Fruit fly (Drosophila melanogaster) whole organism, embryonic: Measurements from ENCODE around the gene CG6927.

Experiments used
- Aef1 ChIP-seq: fragments of 200-800 bp; sonication (Bioruptor generic); IDR thresholded peaks from 3 replicates; pipeline ENCODE4 v1.3.6; 2022; ENCODE audit warnings: missing biosample characterization, missing genetic modification characterization
- Bgb ChIP-seq: fragments of 200-800 bp; sonication (Bioruptor generic); IDR thresholded peaks from 2 replicates; pipeline ENCODE4 v1.3.6; 2022; ENCODE audit warnings: missing biosample characterization, missing genetic modification characterization; ENCODE audit not compliant: partially characterized antibody
- CG10274 ChIP-seq: fragments of 200-800 bp; sonication (Bioruptor generic); optimal IDR thresholded peaks from 3 replicates; lab custom pipeline; 2017; ENCODE audit warnings: missing biosample characterization, mild to moderate bottlenecking, missing genetic modification characterization
- CG10979 ChIP-seq: fragments of 200-800 bp; sonication (Bioruptor generic); optimal IDR thresholded peaks from 2 replicates; lab custom pipeline; 2018; ENCODE audit warnings: missing biosample characterization, mild to moderate bottlenecking, missing genetic modification characterization, moderate library complexity
- CG12104 ChIP-seq: fragments of 200-800 bp; sonication (Bioruptor generic); optimal IDR thresholded peaks from 3 replicates; lab custom pipeline; 2016; ENCODE audit warnings: missing biosample characterization, missing genetic modification characterization
- CG12219 ChIP-seq: fragments of 200-800 bp; sonication (Bioruptor generic); optimal IDR thresholded peaks from 3 replicates; lab custom pipeline; 2018; ENCODE audit warnings: missing biosample characterization, mild to moderate bottlenecking, missing genetic modification characterization
- CG12942 ChIP-seq: fragments of 200-800 bp; sonication (Bioruptor generic); optimal IDR thresholded peaks from 3 replicates; lab custom pipeline; 2016; ENCODE audit warnings: missing biosample characterization, missing genetic modification characterization
- CG13775 ChIP-seq: fragments of 200-800 bp; sonication (Bioruptor generic); optimal IDR thresholded peaks from 3 replicates; lab custom pipeline; 2017; ENCODE audit warnings: missing biosample characterization, mild to moderate bottlenecking, missing genetic modification characterization
- CG14441 ChIP-seq: fragments of 200-800 bp; sonication (Bioruptor generic); IDR thresholded peaks from 2 replicates; pipeline ENCODE4 v1.3.6; 2022; ENCODE audit warnings: missing biosample characterization, missing genetic modification characterization
- CG15479 ChIP-seq: fragments of 200-800 bp; sonication (Bioruptor generic); optimal IDR thresholded peaks from 3 replicates; lab custom pipeline; 2019; ENCODE audit warnings: missing biosample characterization, mild to moderate bottlenecking, missing genetic modification characterization, moderate library complexity
- CG1603 ChIP-seq: fragments of 200-800 bp; sonication (Bioruptor generic); optimal IDR thresholded peaks from 2 replicates; lab custom pipeline; 2019; ENCODE audit warnings: missing biosample characterization, mild to moderate bottlenecking, missing genetic modification characterization, moderate library complexity
- CG17802 ChIP-seq: fragments of 200-800 bp; sonication (Bioruptor generic); optimal IDR thresholded peaks from 2 replicates; lab custom pipeline; 2018; ENCODE audit warnings: missing biosample characterization, mild to moderate bottlenecking, missing genetic modification characterization, moderate library complexity
- CG1792 ChIP-seq: fragments of 200-800 bp; sonication (Bioruptor generic); optimal IDR thresholded peaks from 2 replicates; lab custom pipeline; 2016; ENCODE audit warnings: missing biosample characterization, missing genetic modification characterization
- CG2116 ChIP-seq: fragments of 200-800 bp; sonication (Bioruptor generic); optimal IDR thresholded peaks from 3 replicates; lab custom pipeline; 2018; ENCODE audit warnings: missing biosample characterization, mild to moderate bottlenecking, missing genetic modification characterization
- CG30403 ChIP-seq: fragments of 200-800 bp; sonication (Bioruptor generic); optimal IDR thresholded peaks from 3 replicates; lab custom pipeline; 2016; ENCODE audit warnings: missing biosample characterization, missing genetic modification characterization
- CG32767 ChIP-seq: fragments of 200-800 bp; sonication (Bioruptor generic); IDR thresholded peaks from 2 replicates; pipeline ENCODE4 v1.3.6; 2022; ENCODE audit warnings: missing biosample characterization, missing genetic modification characterization
- CG3281 ChIP-seq: fragments of 200-800 bp; sonication (Bioruptor generic); optimal IDR thresholded peaks from 3 replicates; lab custom pipeline; 2017; ENCODE audit warnings: missing biosample characterization, mild to moderate bottlenecking, missing genetic modification characterization
- CG7745 ChIP-seq: fragments of 200-800 bp; sonication (Bioruptor generic); optimal IDR thresholded peaks from 2 replicates; lab custom pipeline; 2018; ENCODE audit warnings: missing biosample characterization, mild to moderate bottlenecking, missing genetic modification characterization, moderate library complexity
- CG8478 ChIP-seq: fragments of >200 bp; optimal IDR thresholded peaks from 2 replicates; lab custom pipeline; 2018
- CG9797 ChIP-seq: fragments of 200-800 bp; sonication (Bioruptor generic); optimal IDR thresholded peaks from 3 replicates; lab custom pipeline; 2018; ENCODE audit warnings: missing biosample characterization, mild to moderate bottlenecking, missing genetic modification characterization
- CTCF ChIP-seq: fragments of 200-800 bp; sonication (Bioruptor generic); optimal IDR thresholded peaks from 2 replicates; lab custom pipeline; 2017; ENCODE audit warnings: missing biosample characterization, mild to moderate bottlenecking, missing genetic modification characterization, moderate library complexity
- Dek ChIP-seq: fragments of 200-800 bp; sonication (Bioruptor generic); optimal IDR thresholded peaks from 3 replicates; lab custom pipeline; 2019; ENCODE audit warnings: missing biosample characterization, mild to moderate bottlenecking, missing genetic modification characterization, moderate library complexity
- Drgx ChIP-seq: fragments of 200-800 bp; sonication (Bioruptor generic); IDR thresholded peaks from 2 replicates; pipeline ENCODE4 v1.3.6; 2022; ENCODE audit warnings: missing biosample characterization, missing genetic modification characterization
- H15 ChIP-seq: fragments of 200-800 bp; sonication (Bioruptor generic); IDR thresholded peaks from 3 replicates; pipeline ENCODE4 v1.3.6; 2022; ENCODE audit warnings: missing biosample characterization, missing genetic modification characterization
- HmgZ ChIP-seq: fragments of 200-800 bp; sonication (Bioruptor generic); optimal IDR thresholded peaks from 2 replicates; lab custom pipeline; 2018; ENCODE audit warnings: missing biosample characterization, mild to moderate bottlenecking, missing genetic modification characterization
- Lhr ChIP-seq: fragments of 200-800 bp; sonication (Bioruptor generic); optimal IDR thresholded peaks from 3 replicates; lab custom pipeline; 2017; ENCODE audit warnings: mild to moderate bottlenecking, missing biosample characterization, missing genetic modification reagents, missing genetic modification characterization
- MBD-R2 ChIP-seq: fragments of 200-800 bp; sonication (Bioruptor generic); IDR thresholded peaks from 2 replicates; pipeline ENCODE4 v1.3.6; 2022; ENCODE audit warnings: missing biosample characterization, missing genetic modification characterization
- Mes4 ChIP-seq: fragments of 200-800 bp; sonication (Bioruptor generic); optimal IDR thresholded peaks from 2 replicates; lab custom pipeline; 2016; ENCODE audit warnings: missing biosample characterization, missing genetic modification characterization
- Nf-YB ChIP-seq: fragments of 200-800 bp; sonication (Bioruptor generic); optimal IDR thresholded peaks from 3 replicates; lab custom pipeline; 2019; ENCODE audit warnings: missing biosample characterization, mild to moderate bottlenecking, missing genetic modification characterization, moderate library complexity
- Pdp1 ChIP-seq, 2 experiments: fragments of 200-800 bp; sonication (Bioruptor generic); optimal IDR thresholded peaks; 3 replicates each; lab custom pipeline; 2016; ENCODE audit warnings: missing biosample characterization in 2 of 2, missing genetic modification characterization in 2 of 2, mild to moderate bottlenecking in 1 of 2, moderate library complexity in 1 of 2
- Rfx ChIP-seq: fragments of 200-800 bp; sonication (Bioruptor generic); IDR thresholded peaks from 2 replicates; pipeline ENCODE4 v1.3.6; 2022; ENCODE audit warnings: missing biosample characterization, missing genetic modification characterization
- chm ChIP-seq: fragments of 200-800 bp; sonication (Bioruptor generic); IDR thresholded peaks from 2 replicates; pipeline ENCODE4 v1.3.6; 2022; ENCODE audit warnings: missing biosample characterization, missing genetic modification characterization
- dan ChIP-seq: fragments of 200-800 bp; sonication (Bioruptor generic); IDR thresholded peaks from 2 replicates; pipeline ENCODE4 v1.3.6; 2022; ENCODE audit warnings: missing biosample characterization, missing genetic modification characterization
- dm ChIP-seq: fragments of 200-800 bp; sonication (Bioruptor generic); optimal IDR thresholded peaks from 3 replicates; lab custom pipeline; 2016; ENCODE audit warnings: missing biosample characterization, missing genetic modification characterization
- dmrt99B ChIP-seq: fragments of 200-800 bp; sonication (Bioruptor generic); optimal IDR thresholded peaks from 2 replicates; lab custom pipeline; 2018; ENCODE audit warnings: missing biosample characterization, mild to moderate bottlenecking, missing genetic modification characterization, moderate library complexity
- emc ChIP-seq: fragments of 200-800 bp; sonication (Bioruptor generic); optimal IDR thresholded peaks from 2 replicates; lab custom pipeline; 2016; ENCODE audit warnings: missing biosample characterization, missing genetic modification characterization
- ewg ChIP-seq: fragments of 200-800 bp; sonication (Bioruptor generic); optimal IDR thresholded peaks from 3 replicates; lab custom pipeline; 2017; ENCODE audit warnings: mild to moderate bottlenecking, missing biosample characterization, missing genetic modification reagents, missing genetic modification characterization
- gcm ChIP-seq: fragments of 200-800 bp; sonication (Bioruptor generic); optimal IDR thresholded peaks from 2 replicates; lab custom pipeline; 2019; ENCODE audit warnings: missing biosample characterization, mild to moderate bottlenecking, missing genetic modification characterization, moderate library complexity
- grn ChIP-seq: fragments of 200-800 bp; sonication (Bioruptor generic); optimal IDR thresholded peaks from 3 replicates; lab custom pipeline; 2017; ENCODE audit warnings: missing biosample characterization, missing genetic modification characterization
- h ChIP-seq: fragments of >200 bp; optimal IDR thresholded peaks from 2 replicates; lab custom pipeline; 2017
- hbn ChIP-seq: fragments of 200-800 bp; sonication (Bioruptor generic); IDR thresholded peaks from 2 replicates; pipeline ENCODE4 v1.3.6; 2022; ENCODE audit warnings: missing biosample characterization, missing genetic modification characterization; ENCODE audit not compliant: partially characterized antibody
- inv ChIP-seq: fragments of 200-800 bp; sonication (Bioruptor generic); IDR thresholded peaks from 2 replicates; pipeline ENCODE4 v1.3.6; 2022; ENCODE audit warnings: missing biosample characterization, missing genetic modification characterization; ENCODE audit not compliant: partially characterized antibody
- mld ChIP-seq: fragments of 200-800 bp; sonication (Bioruptor generic); IDR thresholded peaks from 3 replicates; pipeline ENCODE4 v1.3.6; 2022; ENCODE audit warnings: missing biosample characterization, missing genetic modification characterization; ENCODE audit not compliant: partially characterized antibody
- sc ChIP-seq, 3 experiments: fragments of >200 bp in 2 of 3; fragments of 200-800 bp in 1 of 3; sonication (Bioruptor generic) in 1 of 3; optimal IDR thresholded peaks; 2 replicates in 2 of 3; 3 replicates in 1 of 3; lab custom pipeline; 2017; ENCODE audit warnings: mild to moderate bottlenecking in 1 of 3, missing biosample characterization in 1 of 3, missing genetic modification characterization in 1 of 3, missing genetic modification reagents in 1 of 3
- schlank ChIP-seq: fragments of 200-800 bp; sonication (Bioruptor generic); optimal IDR thresholded peaks from 2 replicates; lab custom pipeline; 2018; ENCODE audit warnings: missing biosample characterization, mild to moderate bottlenecking, missing genetic modification characterization
- sna ChIP-seq: fragments of 200-800 bp; sonication (Bioruptor generic); IDR thresholded peaks from 2 replicates; pipeline ENCODE4 v1.3.6; 2022; ENCODE audit warnings: missing biosample characterization, missing genetic modification characterization; ENCODE audit not compliant: partially characterized antibody
- sob ChIP-seq: fragments of 200-800 bp; sonication (Bioruptor generic); IDR thresholded peaks from 2 replicates; pipeline ENCODE4 v1.3.6; 2022; ENCODE audit warnings: missing biosample characterization, missing genetic modification characterization
- tap ChIP-seq: fragments of 200-800 bp; optimal IDR thresholded peaks from 3 replicates; lab custom pipeline; 2019; ENCODE audit warnings: missing biosample characterization, mild to moderate bottlenecking, missing genetic modification characterization, moderate library complexity

CG6927 gene

dm6 chrX:4909938-4910778 is 3.5 kb downstream of the CG6927 start (continued):
- peak; percentile 99 for TF ChIP-seq ewg (GFP tag; lab: Kevin White, UChicago)
- 0 out of 2 replicates have a peak, but pooled peaks have one; percentile 38 for TF ChIP-seq hbn
- peak; percentile 100 for TF ChIP-seq CG3281 (GFP tag; lab: Kevin White, UChicago)
- TF ChIP-seq schlank (tag; lab: Kevin White, UChicago), result peak; percentile 100
- TF ChIP-seq dmrt99B, result peak; percentile 100
- TF ChIP-seq sob (GFP tag; lab: Robert Waterston, UW), result peak; percentile 100
- peak; percentile 94 for TF ChIP-seq CG2116
- peak; percentile 100 for TF ChIP-seq CG12219
- TF ChIP-seq grn (GFP tag; lab: Kevin White, UChicago), result peak; percentile 96
- TF ChIP-seq CG30403, result peak; percentile 100
- TF ChIP-seq HmgZ (tag; lab: Kevin White, UChicago), result peak; percentile 100
- peak; percentile 100 for TF ChIP-seq CG13775 (GFP tag; lab: Kevin White, UChicago)
- no peak for TF ChIP-seq mld (GFP tag; lab: Robert Waterston, UW)
- peak; percentile 100 for TF ChIP-seq CG12942 (GFP tag; lab: Kevin White, UChicago)
- peak; percentile 100 for TF ChIP-seq Drgx (GFP tag; lab: Robert Waterston, UW)
- peak; percentile 100 for TF ChIP-seq tap (tag; lab: Kevin White, UChicago)
- TF ChIP-seq CG9797 (GFP tag; lab: Kevin White, UChicago), result peak; percentile 80
- TF ChIP-seq Pdp1 (GFP tag; optimal IDR thresholded peaks at IDR 0.05; lab: Kevin White, UChicago), result peak; percentile 100
- peak; percentile 92 for TF ChIP-seq Nf-YB (GFP tag; lab: Kevin White, UChicago)
- peak; percentile 99 for TF ChIP-seq dm
- TF ChIP-seq chm (GFP tag; lab: Robert Waterston, UW), result peak; percentile 100
- no peak for TF ChIP-seq Bgb (GFP tag; lab: Robert Waterston, UW)
- TF ChIP-seq CG7745 (tag; lab: Kevin White, UChicago), result peak; percentile 96
- TF ChIP-seq dan (GFP tag; lab: Robert Waterston, UW), result peak; percentile 98
- TF ChIP-seq H15 (GFP tag; lab: Robert Waterston, UW), result peak; percentile 100
- TF ChIP-seq Rfx (GFP tag; lab: Robert Waterston, UW), result peak; percentile 100
- TF ChIP-seq sc (optimal IDR thresholded peaks at IDR 0.05; lab: Kevin White, UChicago), result no peak
- TF ChIP-seq sc (GFP tag; optimal IDR thresholded peaks at IDR 0.05; lab: Kevin White, UChicago), result peak; percentile 99
- TF ChIP-seq CG8478, result no peak
- TF ChIP-seq gcm (GFP tag; lab: Kevin White, UChicago), result peak; percentile 100
- peak; percentile 100 for TF ChIP-seq CG12104
- peak; percentile 80 for TF ChIP-seq CTCF (GFP tag; lab: Kevin White, UChicago)
- peak; percentile 98 for TF ChIP-seq CG1603 (tag; lab: Kevin White, UChicago)
- peak; percentile 96 for TF ChIP-seq CG15479 (GFP tag; lab: Kevin White, UChicago)
- peak; percentile 95 for TF ChIP-seq CG17802 (tag; lab: Kevin White, UChicago)
- peak; percentile 97 for TF ChIP-seq CG10274 (GFP tag; lab: Kevin White, UChicago)
- TF ChIP-seq Mes4 (GFP tag; lab: Kevin White, UChicago), result peak; percentile 99
- TF ChIP-seq CG14441 (GFP tag; lab: Robert Waterston, UW), result peak; percentile 100
- TF ChIP-seq Dek, result peak; percentile 100
- TF ChIP-seq CG32767 (GFP tag; lab: Robert Waterston, UW), result peak; percentile 100
- TF ChIP-seq Lhr (GFP tag; lab: Kevin White, UChicago), result peak; percentile 99
- TF ChIP-seq CG1792 (GFP tag; lab: Kevin White, UChicago), result peak; percentile 99
- TF ChIP-seq sna (GFP tag; lab: Robert Waterston, UW), result no peak
- TF ChIP-seq emc, result peak; percentile 99
- TF ChIP-seq CG10979 (tag; lab: Kevin White, UChicago), result peak; percentile 100
- peak; percentile 100 for TF ChIP-seq MBD-R2 (GFP tag; lab: Robert Waterston, UW)
- TF ChIP-seq Aef1, result peak; percentile 100
- peak; percentile 13; the same call in 1 of the 2 replicates for TF ChIP-seq inv (GFP tag; lab: Robert Waterston, UW)
- no peak for TF ChIP-seq h (lab: Kevin White, UChicago)
